Fruit fly (Drosophila melanogaster): ENCODE measurements around the gene CG7387.

DNA sequence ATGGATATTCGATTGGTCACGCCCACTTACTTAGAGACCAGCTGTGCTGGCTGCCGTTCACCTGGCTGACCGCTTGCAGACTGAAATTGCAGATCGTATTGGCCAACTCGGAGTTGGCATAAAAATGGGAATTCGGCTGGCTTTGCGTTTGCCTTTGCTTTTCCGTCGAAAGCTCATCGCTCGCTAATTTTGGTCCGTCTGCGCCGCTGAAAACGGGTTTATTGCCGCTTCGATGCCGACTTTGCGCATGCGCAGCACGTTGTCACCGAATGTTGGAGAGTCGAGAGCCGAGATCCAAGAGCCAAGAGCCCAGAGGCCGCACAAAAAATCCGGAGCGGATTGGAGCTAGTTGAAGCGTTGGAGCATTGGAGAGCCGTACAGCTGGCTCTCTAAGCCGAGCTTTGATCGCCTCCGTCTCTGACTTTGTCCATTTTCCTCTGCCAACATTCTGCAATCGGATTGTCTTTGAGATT, 41.2 kb downstream of the CG7387 start, which contains the start of gene CG13676:
- no peak for TF ChIP-seq CG7045 (GFP tag; optimal IDR thresholded peaks at IDR 0.05)
- no peak for TF ChIP-seq bab1 (GFP tag; optimal IDR thresholded peaks at IDR 0.05)
- no peak for TF ChIP-seq Hr96 (GFP tag; optimal IDR thresholded peaks at IDR 0.05)
- no peak for TF ChIP-seq Clk (GFP tag; optimal IDR thresholded peaks at IDR 0.05)
- TF ChIP-seq CG33017 (tag; optimal IDR thresholded peaks at IDR 0.05): no peak
- no peak for TF ChIP-seq tj (GFP tag; optimal IDR thresholded peaks at IDR 0.05)
- no peak for TF ChIP-seq kay (GFP tag; ENCODE audit: borderline replicate concordance)
- TF ChIP-seq ovo (GFP tag; optimal IDR thresholded peaks at IDR 0.05): no peak
- no peak for TF ChIP-seq pad (GFP tag; optimal IDR thresholded peaks at IDR 0.05)
- TF ChIP-seq CG11617 (GFP tag; optimal IDR thresholded peaks at IDR 0.05): no peak
- no peak for TF ChIP-seq cic (GFP tag; optimal IDR thresholded peaks at IDR 0.05)
